Worm (Caenorhabditis elegans) whole organism, midembryonic: Measurements from ENCODE around the gene Y6E2A.5.

Experiments used
- T22C8.4 ChIP-seq: fragments of 200-800 bp; sonication (Bioruptor generic); IDR thresholded peaks from 2 replicates; pipeline ENCODE4 v1.3.6; 2022; ENCODE audit warnings: missing genetic modification characterization, missing compliant biosample characterization
- cog-1 ChIP-seq: sonication (generic microtip); optimal IDR thresholded peaks from 2 replicates; lab custom pipeline; 2016; ENCODE audit warnings: missing genetic modification characterization, missing compliant biosample characterization
- klf-2 ChIP-seq: fragments of 200-800 bp; sonication (Bioruptor generic); conservative IDR thresholded peaks from 2 replicates; pipeline ENCODE4 v1.3.6; 2022; ENCODE audit warnings: missing genetic modification reagents, missing genetic modification characterization, missing compliant biosample characterization

DNA sequence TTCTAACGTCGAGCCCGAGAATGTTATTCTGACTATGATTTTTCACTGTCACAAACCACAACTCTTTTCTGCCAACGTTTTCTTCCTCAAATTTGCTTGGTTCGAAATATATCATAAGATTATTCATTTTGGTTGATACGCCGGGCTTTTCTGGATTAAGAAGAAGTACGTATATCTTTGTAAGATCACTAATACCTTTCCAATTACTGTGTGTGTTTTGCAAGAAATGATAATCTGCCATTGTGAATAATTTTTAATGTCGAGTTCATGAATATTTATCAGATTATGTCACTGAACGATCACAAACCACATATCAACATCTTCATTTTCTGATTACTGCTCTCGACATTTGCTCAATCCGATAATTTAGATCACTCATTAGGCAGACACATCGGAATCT is 32.9 kb downstream of the Y6E2A.5 start, which contains the start of gene nhr-196:
- TF ChIP-seq klf-2 (GFP tag; lab: Robert Waterston, UW) (no peak), cog-1 (tag; lab: Kevin White, UChicago) (no peak), T22C8.4 (GFP tag; lab: Robert Waterston, UW) (no peak)
